Worm (Caenorhabditis elegans) whole organism, L2 larva: Measurements from ENCODE around the gene F20D6.1.
A peak's percentile ranks its signal among the peaks of the same experiment; 100 is the strongest.

Source experiments
- ama-1 ChIP-seq: fragments of 150-350 bp; optimal IDR thresholded peaks from 2 replicates; lab custom pipeline; 2018; ENCODE audit warnings: inconsistent platforms
- ceh-82 ChIP-seq: fragments of 150-350 bp; optimal IDR thresholded peaks from 2 replicates; lab custom pipeline; 2014; ENCODE audit warnings: missing biosample characterization, missing genetic modification characterization
- lin-13 ChIP-seq: fragments of 150-350 bp; optimal IDR thresholded peaks from 2 replicates; lab custom pipeline; 2014; ENCODE audit warnings: missing biosample characterization, missing genetic modification reagents, missing genetic modification characterization
- lsy-2 ChIP-seq, 2 experiments: fragments of 150-350 bp in 1 of 2; sonication (generic microtip) in 1 of 2; optimal IDR thresholded peaks; 2 replicates each; lab custom pipeline; 2014 to 2017; ENCODE audit warnings: missing biosample characterization in 2 of 2, missing genetic modification characterization in 2 of 2
- nhr-12 ChIP-seq: fragments of 150-350 bp; optimal IDR thresholded peaks from 2 replicates; lab custom pipeline; 2014; ENCODE audit warnings: missing biosample characterization, missing genetic modification characterization

DNA sequence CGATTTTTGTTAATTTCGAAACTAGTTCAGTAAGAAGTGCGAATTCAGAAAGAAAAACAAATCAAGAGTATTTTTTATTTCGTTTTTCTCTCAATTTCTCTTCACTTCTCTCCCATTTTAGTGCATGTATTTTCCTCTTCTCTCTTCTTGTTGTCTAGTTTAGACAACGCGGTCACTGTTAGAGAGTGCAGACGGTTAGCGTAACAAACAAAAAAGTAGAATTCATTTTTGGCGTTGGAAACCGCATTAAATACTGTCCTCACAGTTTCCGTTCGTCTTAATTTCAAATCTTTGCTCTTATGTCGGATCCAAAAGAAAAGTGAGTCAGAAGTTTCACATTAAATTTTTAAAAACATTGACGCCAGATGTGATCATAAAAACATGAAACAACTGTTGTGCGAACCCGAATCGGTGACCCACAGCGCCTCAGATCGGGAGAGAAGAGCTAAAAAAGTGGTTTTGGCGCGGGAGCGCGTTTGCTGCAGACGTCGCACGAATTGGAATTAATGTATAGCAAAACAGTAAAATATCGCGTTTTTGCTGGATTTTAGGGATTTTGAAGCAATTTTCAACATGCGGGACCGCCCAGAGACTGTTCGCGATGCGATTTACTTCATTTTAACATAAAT lies 11.5 kb upstream of the F20D6.1 start, which contains the start of gene srp-7:
- TF ChIP-seq nhr-12 (tag; lab: Kevin White, UChicago): no peak
- TF ChIP-seq lin-13 (GFP tag; lab: Kevin White, UChicago): no peak
- TF ChIP-seq lsy-2 (tag; optimal IDR thresholded peaks at IDR 0.05; lab: Kevin White, UChicago): no peak
- no peak for TF ChIP-seq ceh-82 (tag; lab: Kevin White, UChicago)
- TF ChIP-seq ama-1 (lab: Kevin White, UChicago): peak; percentile 29
